Fruit fly (Drosophila melanogaster) whole organism, adult: ENCODE measurements around the gene CG13137.

Experiments
- CG12768 ChIP-seq: fragments of 200-800 bp; sonication (Bioruptor generic); optimal IDR thresholded peaks from 2 replicates; lab custom pipeline; 2017; ENCODE audit warnings: missing biosample characterization, missing genetic modification characterization, mild to moderate bottlenecking, moderate library complexity, missing genetic modification reagents
- CG33017 ChIP-seq: fragments of 200-800 bp; sonication (Bioruptor generic); optimal IDR thresholded peaks from 2 replicates; lab custom pipeline; 2018; ENCODE audit warnings: missing biosample characterization, mild to moderate bottlenecking, missing genetic modification characterization, moderate library complexity
- CG5204 ChIP-seq: fragments of 200-800 bp; sonication (Bioruptor generic); optimal IDR thresholded peaks from 2 replicates; lab custom pipeline; 2016; ENCODE audit warnings: missing biosample characterization, missing genetic modification characterization
- CG7045 ChIP-seq: fragments of 200-800 bp; sonication (Bioruptor generic); optimal IDR thresholded peaks from 2 replicates; lab custom pipeline; 2017; ENCODE audit warnings: missing biosample characterization, mild to moderate bottlenecking, missing genetic modification characterization
- kay ChIP-seq: fragments of 200-800 bp; sonication (Bioruptor generic); peaks from one replicate; lab custom pipeline; 2016; ENCODE audit warnings: missing biosample characterization, missing genetic modification characterization, borderline replicate concordance
- ovo ChIP-seq: fragments of 200-800 bp; sonication (Bioruptor generic); optimal IDR thresholded peaks from 2 replicates; lab custom pipeline; 2016; ENCODE audit warnings: missing biosample characterization, missing genetic modification characterization
- pad ChIP-seq: fragments of 200-800 bp; sonication (Bioruptor generic); optimal IDR thresholded peaks from 3 replicates; lab custom pipeline; 2017; ENCODE audit warnings: missing biosample characterization, missing genetic modification characterization, mild to moderate bottlenecking, moderate library complexity, missing genetic modification reagents
- tj ChIP-seq: fragments of 200-800 bp; sonication (Bioruptor generic); optimal IDR thresholded peaks from 3 replicates; lab custom pipeline; 2017; ENCODE audit warnings: missing biosample characterization, mild to moderate bottlenecking, missing genetic modification characterization, moderate library complexity

DNA sequence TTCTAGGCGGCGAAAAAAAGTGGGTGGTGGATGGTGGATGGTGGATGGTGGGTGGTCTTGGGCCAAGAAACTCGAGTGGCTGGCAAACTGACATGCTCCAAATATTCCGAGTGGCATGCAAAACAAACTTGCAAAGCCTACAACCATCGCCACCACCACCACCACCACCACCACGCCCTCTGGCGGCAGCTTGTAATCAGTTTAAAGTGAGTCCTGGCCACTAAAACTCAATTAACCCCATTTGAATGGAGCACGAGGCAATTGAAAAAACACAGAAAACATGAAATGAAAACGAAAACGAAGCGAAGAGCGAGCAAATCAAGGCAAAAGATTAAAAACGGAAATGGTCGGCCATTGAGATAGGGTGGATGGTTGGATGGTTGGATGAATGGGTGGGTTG is 48.5 kb upstream of the CG13137 start:
- TF ChIP-seq CG5204 (GFP tag; lab: Kevin White, UChicago): no peak
- TF ChIP-seq pad: no peak
- no peak for TF ChIP-seq CG33017 (tag; lab: Kevin White, UChicago)
- TF ChIP-seq CG7045 (GFP tag; lab: Kevin White, UChicago): no peak
- no peak for TF ChIP-seq CG12768
- no peak for TF ChIP-seq tj
- no peak for TF ChIP-seq ovo
- TF ChIP-seq kay: no peak
